Fruit fly (Drosophila melanogaster) whole organism, embryonic: Measurements from ENCODE around the gene CG43707.
A peak's percentile ranks its signal among the peaks of the same experiment; 100 is the strongest.

Experiments used
- B-H2 ChIP-seq: fragments of 200-800 bp; sonication (Bioruptor generic); optimal IDR thresholded peaks from 2 replicates; lab custom pipeline; 2018; ENCODE audit warnings: missing biosample characterization, mild to moderate bottlenecking, missing genetic modification characterization
- CG10209 ChIP-seq: fragments of 200-800 bp; sonication (Bioruptor generic); optimal IDR thresholded peaks from 3 replicates; lab custom pipeline; 2017; ENCODE audit warnings: missing biosample characterization, mild to moderate bottlenecking, missing genetic modification characterization, missing genetic modification reagents
- CG1024 ChIP-seq: fragments of 200-800 bp; sonication (Bioruptor generic); IDR thresholded peaks from 2 replicates; pipeline ENCODE4 v1.3.6; 2022; ENCODE audit warnings: missing biosample characterization, missing genetic modification characterization
- CG11093 ChIP-seq: fragments of 200-800 bp; sonication (Bioruptor generic); IDR thresholded peaks from 3 replicates; pipeline ENCODE4 v1.3.6; 2022; ENCODE audit warnings: missing biosample characterization, missing genetic modification characterization
- CG12155 ChIP-seq: fragments of 200-800 bp; sonication (Bioruptor generic); optimal IDR thresholded peaks from 3 replicates; lab custom pipeline; 2016; ENCODE audit warnings: missing biosample characterization, missing genetic modification characterization
- CG13624 ChIP-seq: fragments of 200-800 bp; sonication (Bioruptor generic); optimal IDR thresholded peaks from 2 replicates; lab custom pipeline; 2016; ENCODE audit warnings: missing biosample characterization, missing genetic modification characterization
- CG16779 ChIP-seq: fragments of 200-800 bp; sonication (Bioruptor generic); IDR thresholded peaks from 2 replicates; pipeline ENCODE4 v1.3.6; 2022; ENCODE audit warnings: missing biosample characterization, missing genetic modification characterization
- CG16815 ChIP-seq: fragments of 200-800 bp; sonication (Bioruptor generic); optimal IDR thresholded peaks from 3 replicates; lab custom pipeline; 2017; ENCODE audit warnings: missing biosample characterization, mild to moderate bottlenecking, missing genetic modification characterization
- CG17829 ChIP-seq: fragments of 200-800 bp; optimal IDR thresholded peaks from 2 replicates; lab custom pipeline; 2019; ENCODE audit warnings: missing biosample characterization, mild to moderate bottlenecking, missing genetic modification characterization, moderate library complexity
- CG2678 ChIP-seq: fragments of 200-800 bp; sonication (Bioruptor generic); optimal IDR thresholded peaks from 3 replicates; lab custom pipeline; 2019; ENCODE audit warnings: missing biosample characterization, mild to moderate bottlenecking, missing genetic modification characterization, moderate library complexity
- CG2712 ChIP-seq: fragments of 200-800 bp; optimal IDR thresholded peaks from 3 replicates; lab custom pipeline; 2019; ENCODE audit warnings: missing biosample characterization, mild to moderate bottlenecking, missing genetic modification characterization, moderate library complexity
- CG30431 ChIP-seq: fragments of 200-800 bp; sonication (Bioruptor generic); optimal IDR thresholded peaks from 2 replicates; lab custom pipeline; 2017; ENCODE audit warnings: missing biosample characterization, missing genetic modification characterization
- CG32767 ChIP-seq: fragments of 200-800 bp; sonication (Bioruptor generic); IDR thresholded peaks from 2 replicates; pipeline ENCODE4 v1.3.6; 2022; ENCODE audit warnings: missing biosample characterization, missing genetic modification characterization
- CG3407 ChIP-seq: fragments of 200-800 bp; sonication (Bioruptor generic); optimal IDR thresholded peaks from 2 replicates; lab custom pipeline; 2018; ENCODE audit warnings: missing biosample characterization, mild to moderate bottlenecking, missing genetic modification characterization
- CG7839 ChIP-seq: fragments of 200-800 bp; sonication (Bioruptor generic); optimal IDR thresholded peaks from 3 replicates; lab custom pipeline; 2018; ENCODE audit warnings: missing biosample characterization, mild to moderate bottlenecking, missing genetic modification characterization, moderate library complexity
- D19A ChIP-seq: fragments of 200-800 bp; optimal IDR thresholded peaks from 3 replicates; lab custom pipeline; 2019; ENCODE audit warnings: missing biosample characterization, mild to moderate bottlenecking, missing genetic modification characterization, moderate library complexity
- Drgx ChIP-seq: fragments of 200-800 bp; sonication (Bioruptor generic); IDR thresholded peaks from 2 replicates; pipeline ENCODE4 v1.3.6; 2022; ENCODE audit warnings: missing biosample characterization, missing genetic modification characterization
- Gug ChIP-seq: fragments of 200-800 bp; sonication (Bioruptor generic); IDR thresholded peaks from 4 replicates; pipeline ENCODE4 v1.3.6; 2022; ENCODE audit warnings: missing biosample characterization, missing genetic modification characterization
- HHEX ChIP-seq: fragments of 200-800 bp; sonication (Bioruptor generic); optimal IDR thresholded peaks from 3 replicates; lab custom pipeline; 2017; ENCODE audit warnings: missing biosample characterization, mild to moderate bottlenecking, missing genetic modification characterization, missing genetic modification reagents
- HLH3B ChIP-seq: fragments of 200-800 bp; sonication (Bioruptor generic); IDR thresholded peaks from 2 replicates; pipeline ENCODE4 v1.3.6; 2022; ENCODE audit warnings: missing biosample characterization, missing genetic modification characterization
- NC2β ChIP-seq: fragments of 200-800 bp; sonication (Bioruptor generic); optimal IDR thresholded peaks from 2 replicates; lab custom pipeline; 2016; ENCODE audit warnings: missing biosample characterization, missing genetic modification characterization
- Nf-YA ChIP-seq: fragments of 200-800 bp; sonication (Bioruptor generic); IDR thresholded peaks from 2 replicates; pipeline ENCODE4 v1.3.6; 2022; ENCODE audit warnings: missing biosample characterization, missing genetic modification characterization
- Oli ChIP-seq: fragments of 200-800 bp; sonication (Bioruptor generic); optimal IDR thresholded peaks from 2 replicates; lab custom pipeline; 2018; ENCODE audit warnings: missing biosample characterization, mild to moderate bottlenecking, missing genetic modification characterization, moderate library complexity
- PHDP ChIP-seq: fragments of 200-800 bp; sonication (Bioruptor generic); optimal IDR thresholded peaks from 3 replicates; lab custom pipeline; 2018; ENCODE audit warnings: missing biosample characterization, mild to moderate bottlenecking, missing genetic modification characterization, moderate library complexity
- Sox100B ChIP-seq: fragments of 200-800 bp; sonication (Bioruptor generic); optimal IDR thresholded peaks from 3 replicates; lab custom pipeline; 2018; ENCODE audit warnings: missing biosample characterization, mild to moderate bottlenecking, missing genetic modification characterization
- Xrp1 ChIP-seq: fragments of 200-800 bp; sonication (Bioruptor generic); IDR thresholded peaks from 2 replicates; pipeline ENCODE4 v1.3.6; 2022; ENCODE audit warnings: missing biosample characterization, missing genetic modification characterization
- ab ChIP-seq: fragments of 200-800 bp; sonication (Bioruptor generic); optimal IDR thresholded peaks from 2 replicates; lab custom pipeline; 2016; ENCODE audit warnings: missing biosample characterization, missing genetic modification characterization
- ara ChIP-seq: fragments of 200-800 bp; sonication (Bioruptor generic); IDR thresholded peaks from 2 replicates; pipeline ENCODE4 v1.3.6; 2022; ENCODE audit warnings: missing biosample characterization, missing genetic modification characterization
- az2 ChIP-seq: fragments of 200-800 bp; sonication (Bioruptor generic); optimal IDR thresholded peaks from 3 replicates; lab custom pipeline; 2016; ENCODE audit warnings: missing biosample characterization, missing genetic modification characterization
- eve ChIP-seq, 2 experiments: fragments of >200 bp; optimal IDR thresholded peaks; 2 replicates each; lab custom pipeline; 2017; ENCODE audit warnings: missing biosample characterization in 2 of 2, missing genetic modification characterization in 2 of 2
- exex ChIP-seq: fragments of 200-800 bp; sonication (Bioruptor generic); optimal IDR thresholded peaks from 4 replicates; lab custom pipeline; 2018; ENCODE audit warnings: missing biosample characterization, mild to moderate bottlenecking, missing genetic modification characterization, moderate library complexity
- fd96Cb ChIP-seq: fragments of 200-800 bp; sonication (Bioruptor generic); optimal IDR thresholded peaks from 2 replicates; lab custom pipeline; 2018; ENCODE audit warnings: missing biosample characterization, mild to moderate bottlenecking, missing genetic modification characterization, moderate library complexity
- gem ChIP-seq: fragments of 200-800 bp; sonication (Bioruptor generic); optimal IDR thresholded peaks from 2 replicates; lab custom pipeline; 2019; ENCODE audit warnings: missing biosample characterization, mild to moderate bottlenecking, missing genetic modification characterization, moderate library complexity
- hb ChIP-seq: fragments of 200-800 bp; sonication (Bioruptor generic); IDR thresholded peaks from 3 replicates; pipeline ENCODE4 v1.3.6; 2022; ENCODE audit warnings: missing biosample characterization, missing genetic modification characterization; ENCODE audit not compliant: partially characterized antibody
- hkb ChIP-seq, 2 experiments: fragments of 200-800 bp in 1 of 2; fragments of >200 bp in 1 of 2; sonication (Bioruptor generic) in 1 of 2; IDR thresholded peaks in 1 of 2; optimal IDR thresholded peaks in 1 of 2; 2 replicates each; pipeline versions ENCODE4 v1.3.6 to Lab custom; 2017 to 2022; ENCODE audit warnings: missing biosample characterization in 1 of 2, missing genetic modification characterization in 1 of 2
- jumu ChIP-seq: fragments of 200-800 bp; sonication (Bioruptor generic); optimal IDR thresholded peaks from 3 replicates; lab custom pipeline; 2016; ENCODE audit warnings: missing biosample characterization, missing genetic modification characterization
- ken ChIP-seq: fragments of 200-800 bp; sonication (Bioruptor generic); IDR thresholded peaks from 3 replicates; pipeline ENCODE4 v1.3.6; 2022; ENCODE audit warnings: missing biosample characterization, missing genetic modification characterization
- klu ChIP-seq: fragments of 200-800 bp; sonication (Bioruptor generic); IDR thresholded peaks from 2 replicates; pipeline ENCODE4 v1.3.6; 2022; ENCODE audit warnings: missing biosample characterization, missing genetic modification characterization
- nom ChIP-seq: fragments of 200-800 bp; sonication (Bioruptor generic); optimal IDR thresholded peaks from 2 replicates; lab custom pipeline; 2017; ENCODE audit warnings: missing biosample characterization, missing genetic modification characterization, mild to moderate bottlenecking, moderate library complexity, missing genetic modification reagents
- org-1 ChIP-seq: fragments of 200-800 bp; sonication (Bioruptor generic); optimal IDR thresholded peaks from 2 replicates; lab custom pipeline; 2017; ENCODE audit warnings: missing biosample characterization, missing genetic modification characterization
- phol ChIP-seq: fragments of 200-800 bp; sonication (Bioruptor generic); optimal IDR thresholded peaks from 3 replicates; lab custom pipeline; 2018; ENCODE audit warnings: missing biosample characterization, mild to moderate bottlenecking, missing genetic modification characterization, moderate library complexity
- pzg ChIP-seq: fragments of 200-800 bp; sonication (Bioruptor generic); optimal IDR thresholded peaks from 3 replicates; lab custom pipeline; 2018; ENCODE audit warnings: missing biosample characterization, mild to moderate bottlenecking, missing genetic modification characterization, moderate library complexity
- sd ChIP-seq: fragments of 200-800 bp; sonication (Bioruptor generic); optimal IDR thresholded peaks from 3 replicates; lab custom pipeline; 2018; ENCODE audit warnings: missing biosample characterization, mild to moderate bottlenecking, missing genetic modification characterization, moderate library complexity
- shn ChIP-seq: fragments of 200-800 bp; sonication (Bioruptor generic); optimal IDR thresholded peaks from 3 replicates; lab custom pipeline; 2016; ENCODE audit warnings: missing biosample characterization, missing genetic modification characterization
- stc ChIP-seq: fragments of 200-800 bp; sonication (Bioruptor generic); IDR thresholded peaks from 2 replicates; pipeline ENCODE4 v1.3.6; 2022; ENCODE audit warnings: missing biosample characterization, missing genetic modification characterization
- trem ChIP-seq: fragments of 200-800 bp; optimal IDR thresholded peaks from 3 replicates; lab custom pipeline; 2019; ENCODE audit warnings: missing biosample characterization, mild to moderate bottlenecking, missing genetic modification characterization, moderate library complexity
- trh ChIP-seq: fragments of 200-800 bp; sonication (Bioruptor generic); optimal IDR thresholded peaks from 2 replicates; lab custom pipeline; 2016; ENCODE audit warnings: missing biosample characterization, missing genetic modification characterization
- ttk ChIP-seq: fragments of 200-800 bp; sonication (Bioruptor generic); IDR thresholded peaks from 2 replicates; pipeline ENCODE4 v2.1.2; 2022; ENCODE audit warnings: missing biosample characterization, missing genetic modification characterization
- vvl ChIP-seq: fragments of 200-800 bp; sonication (Bioruptor generic); IDR thresholded peaks from 2 replicates; pipeline ENCODE4 v1.3.6; 2022; ENCODE audit warnings: missing biosample characterization, missing genetic modification characterization

Gene CG43707

DNA sequence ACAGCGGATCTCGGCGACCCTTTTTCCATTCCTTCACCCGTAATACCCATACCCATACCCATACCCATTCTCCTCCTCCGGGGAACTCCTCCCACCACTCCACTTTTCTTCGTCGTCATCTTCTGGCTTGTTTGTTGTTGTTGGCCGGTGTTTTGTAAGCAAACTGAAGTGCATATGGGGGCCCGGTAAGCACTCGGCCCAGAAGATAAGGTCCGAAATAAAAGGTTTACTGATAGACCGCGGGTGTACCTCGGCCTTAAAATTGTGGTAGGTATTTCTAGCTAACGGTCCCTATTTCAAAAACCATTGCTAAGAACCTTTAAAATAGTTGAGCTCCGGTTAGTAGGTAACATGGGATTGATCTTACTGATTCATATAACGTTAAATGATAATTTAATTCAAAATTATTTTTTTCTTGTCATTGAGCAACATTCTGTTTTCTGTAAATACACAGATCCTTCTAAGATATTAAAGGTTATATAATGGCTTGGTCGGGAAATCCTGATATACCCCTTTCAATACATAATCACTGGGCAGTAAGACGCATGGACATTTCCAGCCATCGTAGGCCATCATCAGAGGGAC lies 18.8 kb downstream of the CG43707 start (continued):
- TF ChIP-seq klu = 0 out of 2 replicates have a peak, but pooled peaks have one; percentile 7
- peak; percentile 56 for TF ChIP-seq CG2678 (tag; lab: Kevin White, UChicago)
- peak; percentile 18 for TF ChIP-seq Sox100B (GFP tag; lab: Kevin White, UChicago)
- TF ChIP-seq org-1 (GFP tag; lab: Kevin White, UChicago) = peak; percentile 68
- TF ChIP-seq ab (GFP tag; lab: Kevin White, UChicago) = peak; percentile 7
- TF ChIP-seq NC2β = peak; percentile 25
- TF ChIP-seq pzg (GFP tag; lab: Kevin White, UChicago) = no peak
- TF ChIP-seq eve (GFP tag; optimal IDR thresholded peaks at IDR 0.05; lab: Kevin White, UChicago) = peak in 1 of 2 experiments; percentile 72
- TF ChIP-seq stc (GFP tag; lab: Robert Waterston, UW) = peak; percentile 41; the same call in 1 of the 2 replicates
- peak; percentile 60 for TF ChIP-seq CG17829 (tag; lab: Kevin White, UChicago)
- TF ChIP-seq Xrp1 = peak; percentile 71
- TF ChIP-seq CG12155 (GFP tag; lab: Kevin White, UChicago) = no peak
- no peak for TF ChIP-seq CG16779 (GFP tag; lab: Robert Waterston, UW)
- TF ChIP-seq hkb (optimal IDR thresholded peaks at IDR 0.05; lab: Kevin White, UChicago) = no peak
- 0 out of 2 replicates have a peak, but pooled peaks have one; percentile 29 for TF ChIP-seq hkb (GFP tag; IDR thresholded peaks at IDR 0.05; lab: Robert Waterston, UW)
- TF ChIP-seq gem (tag; lab: Kevin White, UChicago) = peak; percentile 76
- no peak for TF ChIP-seq CG13624 (GFP tag; lab: Kevin White, UChicago)
- TF ChIP-seq fd96Cb (tag; lab: Kevin White, UChicago) = peak; percentile 58
- 0 out of 4 replicates have a peak, but pooled peaks have one; percentile 24 for TF ChIP-seq Gug
- peak; percentile 22 for TF ChIP-seq CG3407
- TF ChIP-seq ara (GFP tag; lab: Robert Waterston, UW) = peak; percentile 31; the same call in 1 of the 2 replicates
- peak; percentile 11; the same call in 1 of the 2 replicates for TF ChIP-seq Drgx (GFP tag; lab: Robert Waterston, UW)
- 0 out of 2 replicates have a peak, but pooled peaks have one; percentile 17 for TF ChIP-seq HLH3B (GFP tag; lab: Robert Waterston, UW)
- no peak for TF ChIP-seq nom (GFP tag; lab: Kevin White, UChicago)
- TF ChIP-seq CG2712 (tag; lab: Kevin White, UChicago) = peak; percentile 71
- peak; percentile 57 for TF ChIP-seq shn
- TF ChIP-seq az2 = peak; percentile 45
- TF ChIP-seq jumu (GFP tag; lab: Kevin White, UChicago) = peak; percentile 38
- no peak for TF ChIP-seq sd (tag; lab: Kevin White, UChicago)
- TF ChIP-seq CG11093 = no peak
- TF ChIP-seq hb = no peak
- peak; percentile 55; the same call in 1 of the 3 replicates for TF ChIP-seq ken (GFP tag; lab: Robert Waterston, UW)
- peak; percentile 36 for TF ChIP-seq D19A (tag; lab: Kevin White, UChicago)
- peak; percentile 19 for TF ChIP-seq PHDP (tag; lab: Kevin White, UChicago)
- TF ChIP-seq CG16815 (GFP tag; lab: Kevin White, UChicago) = peak; percentile 71
- no peak for TF ChIP-seq CG1024
- no peak for TF ChIP-seq B-H2
- no peak for TF ChIP-seq exex (tag; lab: Kevin White, UChicago)
- peak; percentile 43 for TF ChIP-seq CG7839 (tag; lab: Kevin White, UChicago)
- TF ChIP-seq trem = peak; percentile 16
- peak; percentile 11 for TF ChIP-seq trh
- TF ChIP-seq CG32767 (GFP tag; lab: Robert Waterston, UW) = 0 out of 2 replicates have a peak, but pooled peaks have one; percentile 40
- no peak for TF ChIP-seq HHEX (GFP tag; lab: Kevin White, UChicago)
- no peak for TF ChIP-seq Nf-YA (GFP tag; lab: Robert Waterston, UW)
- peak; percentile 33; the same call in 1 of the 2 replicates for TF ChIP-seq ttk
- peak; percentile 61 for TF ChIP-seq CG30431 (GFP tag; lab: Kevin White, UChicago)
- peak; percentile 41 for TF ChIP-seq Oli (tag; lab: Kevin White, UChicago)
- TF ChIP-seq CG10209 (GFP tag; lab: Kevin White, UChicago) = peak; percentile 56
- TF ChIP-seq phol = peak; percentile 69
- TF ChIP-seq vvl (GFP tag; lab: Robert Waterston, UW) = peak; percentile 6; the same call in 1 of the 2 replicates
